Fruit fly (Drosophila melanogaster) whole organism, adult: ENCODE measurements around the gene pins.

Source experiments
- CG11617 ChIP-seq: fragments of 200-800 bp; sonication (Bioruptor generic); optimal IDR thresholded peaks from 2 replicates; lab custom pipeline; 2017; ENCODE audit warnings: mild to moderate bottlenecking, missing biosample characterization, missing genetic modification reagents, missing genetic modification characterization
- CG12768 ChIP-seq: fragments of 200-800 bp; sonication (Bioruptor generic); optimal IDR thresholded peaks from 2 replicates; lab custom pipeline; 2017; ENCODE audit warnings: missing biosample characterization, missing genetic modification characterization, mild to moderate bottlenecking, moderate library complexity, missing genetic modification reagents
- CG14711 ChIP-seq: fragments of 200-800 bp; sonication (Bioruptor generic); optimal IDR thresholded peaks from 2 replicates; lab custom pipeline; 2018; ENCODE audit warnings: missing biosample characterization, mild to moderate bottlenecking, missing genetic modification characterization, moderate library complexity
- CG1620 ChIP-seq: fragments of 200-800 bp; sonication (Bioruptor generic); optimal IDR thresholded peaks from 2 replicates; lab custom pipeline; 2016; ENCODE audit warnings: missing biosample characterization, missing genetic modification characterization
- CG33017 ChIP-seq: fragments of 200-800 bp; sonication (Bioruptor generic); optimal IDR thresholded peaks from 2 replicates; lab custom pipeline; 2018; ENCODE audit warnings: missing biosample characterization, mild to moderate bottlenecking, missing genetic modification characterization, moderate library complexity
- CG5204 ChIP-seq: fragments of 200-800 bp; sonication (Bioruptor generic); optimal IDR thresholded peaks from 2 replicates; lab custom pipeline; 2016; ENCODE audit warnings: missing biosample characterization, missing genetic modification characterization
- CG7045 ChIP-seq: fragments of 200-800 bp; sonication (Bioruptor generic); optimal IDR thresholded peaks from 2 replicates; lab custom pipeline; 2017; ENCODE audit warnings: missing biosample characterization, mild to moderate bottlenecking, missing genetic modification characterization
- CG7101 ChIP-seq: fragments of 200-800 bp; sonication (Bioruptor generic); optimal IDR thresholded peaks from 2 replicates; lab custom pipeline; 2018; ENCODE audit warnings: missing biosample characterization, mild to moderate bottlenecking, missing genetic modification characterization, moderate library complexity
- Clk ChIP-seq: fragments of 200-800 bp; sonication (Bioruptor generic); optimal IDR thresholded peaks from 2 replicates; lab custom pipeline; 2017; ENCODE audit warnings: missing biosample characterization, missing genetic modification characterization
- Crg-1 ChIP-seq: fragments of 200-800 bp; sonication (Bioruptor generic); optimal IDR thresholded peaks from 2 replicates; lab custom pipeline; 2016; ENCODE audit warnings: missing biosample characterization, missing genetic modification characterization
- Hr96 ChIP-seq: fragments of 200-800 bp; sonication (Bioruptor generic); optimal IDR thresholded peaks from 2 replicates; lab custom pipeline; 2016; ENCODE audit warnings: missing biosample characterization, missing genetic modification characterization
- Mnt ChIP-seq: fragments of 200-800 bp; sonication (Bioruptor generic); optimal IDR thresholded peaks from 2 replicates; lab custom pipeline; 2016; ENCODE audit warnings: missing biosample characterization, mild to moderate bottlenecking, missing genetic modification characterization
- bab1 ChIP-seq: fragments of 200-800 bp; sonication (Bioruptor generic); optimal IDR thresholded peaks from 3 replicates; lab custom pipeline; 2019; ENCODE audit warnings: missing biosample characterization, mild to moderate bottlenecking, missing genetic modification characterization, moderate library complexity
- cic ChIP-seq: fragments of 200-800 bp; sonication (Bioruptor generic); optimal IDR thresholded peaks from 2 replicates; lab custom pipeline; 2017; ENCODE audit warnings: missing biosample characterization, mild to moderate bottlenecking, missing genetic modification characterization, moderate library complexity
- cnc ChIP-seq, 2 experiments: fragments of >200 bp; optimal IDR thresholded peaks; 2 replicates each; lab custom pipeline; 2017
- kay ChIP-seq: fragments of 200-800 bp; sonication (Bioruptor generic); peaks from one replicate; lab custom pipeline; 2016; ENCODE audit warnings: missing biosample characterization, missing genetic modification characterization, borderline replicate concordance
- ovo ChIP-seq: fragments of 200-800 bp; sonication (Bioruptor generic); optimal IDR thresholded peaks from 2 replicates; lab custom pipeline; 2016; ENCODE audit warnings: missing biosample characterization, missing genetic modification characterization
- pad ChIP-seq: fragments of 200-800 bp; sonication (Bioruptor generic); optimal IDR thresholded peaks from 3 replicates; lab custom pipeline; 2017; ENCODE audit warnings: missing biosample characterization, missing genetic modification characterization, mild to moderate bottlenecking, moderate library complexity, missing genetic modification reagents
- tj ChIP-seq: fragments of 200-800 bp; sonication (Bioruptor generic); optimal IDR thresholded peaks from 3 replicates; lab custom pipeline; 2017; ENCODE audit warnings: missing biosample characterization, mild to moderate bottlenecking, missing genetic modification characterization, moderate library complexity
- toe ChIP-seq: fragments of 200-800 bp; sonication (Bioruptor generic); optimal IDR thresholded peaks from 2 replicates; lab custom pipeline; 2016; ENCODE audit warnings: missing biosample characterization, missing genetic modification characterization

The pins gene

dm6 chr3R:27593174-27593573, 10.5 kb downstream of the pins start:
- no peak for TF ChIP-seq kay
- no peak for TF ChIP-seq cic (GFP tag; lab: Kevin White, UChicago)
- no peak for TF ChIP-seq CG7101 (tag; lab: Kevin White, UChicago)

dm6 chr3R:27593580-27594187, 11.0 kb downstream of the pins start:
- TF ChIP-seq Clk = no peak
- no peak for TF ChIP-seq kay
- TF ChIP-seq Crg-1 (GFP tag; lab: Kevin White, UChicago) = no peak
- TF ChIP-seq CG7101 (tag; lab: Kevin White, UChicago) = no peak
- no peak for TF ChIP-seq CG5204
- TF ChIP-seq CG1620 (GFP tag; lab: Kevin White, UChicago) = no peak
- no peak for TF ChIP-seq CG11617
- TF ChIP-seq Mnt (GFP tag; lab: Kevin White, UChicago) = no peak
- no peak for TF ChIP-seq CG33017 (tag; lab: Kevin White, UChicago)
- no peak for TF ChIP-seq toe (GFP tag; lab: Kevin White, UChicago)
- TF ChIP-seq pad = no peak
- no peak for TF ChIP-seq cnc (optimal IDR thresholded peaks at IDR 0.05; lab: Kevin White, UChicago)
- no peak for TF ChIP-seq CG12768
- no peak for TF ChIP-seq CG14711 (tag; lab: Kevin White, UChicago)

- TF ChIP-seq CG14711 (tag; lab: Kevin White, UChicago) (no peak), CG7045 (GFP tag; lab: Kevin White, UChicago) (no peak), CG1620 (GFP tag; lab: Kevin White, UChicago) (no peak), pad (no peak)
These were observed 13.3 kb downstream of the pins start, which contains the start of gene CG5639 for dm6 chr3R:27595979-27596378. CG5639 (minus strand) TSS chr3R:27596130.

- TF ChIP-seq CG33017 (tag; lab: Kevin White, UChicago) = no peak
- TF ChIP-seq cic (GFP tag; lab: Kevin White, UChicago) = no peak
- TF ChIP-seq Mnt (GFP tag; lab: Kevin White, UChicago) = no peak
- TF ChIP-seq ovo = no peak
- TF ChIP-seq CG14711 (tag; lab: Kevin White, UChicago) = no peak
- TF ChIP-seq CG1620 (GFP tag; lab: Kevin White, UChicago) = no peak
- TF ChIP-seq CG12768 = no peak
- no peak for TF ChIP-seq Clk
- TF ChIP-seq CG7101 (tag; lab: Kevin White, UChicago) = no peak
- no peak for TF ChIP-seq CG5204
- no peak for TF ChIP-seq kay
- TF ChIP-seq tj (GFP tag; lab: Kevin White, UChicago) = no peak
- no peak for TF ChIP-seq Hr96 (GFP tag; lab: Kevin White, UChicago)
- no peak for TF ChIP-seq CG11617
- TF ChIP-seq toe (GFP tag; lab: Kevin White, UChicago) = no peak
These were observed 14.6 kb downstream of the pins start for dm6 chr3R:27597258-27597657.

dm6 chr3R:27603671-27604070, 21.0 kb downstream of the pins start:
- no peak for TF ChIP-seq CG14711 (tag; lab: Kevin White, UChicago)
- no peak for TF ChIP-seq tj (GFP tag; lab: Kevin White, UChicago)
- TF ChIP-seq CG7045 (GFP tag; lab: Kevin White, UChicago) = no peak
- TF ChIP-seq pad = peak; percentile 65
- no peak for TF ChIP-seq bab1 (GFP tag; lab: Kevin White, UChicago)
- TF ChIP-seq CG12768 = peak; percentile 18
- no peak for TF ChIP-seq CG1620 (GFP tag; lab: Kevin White, UChicago)
- TF ChIP-seq cic (GFP tag; lab: Kevin White, UChicago) = no peak

DNA sequence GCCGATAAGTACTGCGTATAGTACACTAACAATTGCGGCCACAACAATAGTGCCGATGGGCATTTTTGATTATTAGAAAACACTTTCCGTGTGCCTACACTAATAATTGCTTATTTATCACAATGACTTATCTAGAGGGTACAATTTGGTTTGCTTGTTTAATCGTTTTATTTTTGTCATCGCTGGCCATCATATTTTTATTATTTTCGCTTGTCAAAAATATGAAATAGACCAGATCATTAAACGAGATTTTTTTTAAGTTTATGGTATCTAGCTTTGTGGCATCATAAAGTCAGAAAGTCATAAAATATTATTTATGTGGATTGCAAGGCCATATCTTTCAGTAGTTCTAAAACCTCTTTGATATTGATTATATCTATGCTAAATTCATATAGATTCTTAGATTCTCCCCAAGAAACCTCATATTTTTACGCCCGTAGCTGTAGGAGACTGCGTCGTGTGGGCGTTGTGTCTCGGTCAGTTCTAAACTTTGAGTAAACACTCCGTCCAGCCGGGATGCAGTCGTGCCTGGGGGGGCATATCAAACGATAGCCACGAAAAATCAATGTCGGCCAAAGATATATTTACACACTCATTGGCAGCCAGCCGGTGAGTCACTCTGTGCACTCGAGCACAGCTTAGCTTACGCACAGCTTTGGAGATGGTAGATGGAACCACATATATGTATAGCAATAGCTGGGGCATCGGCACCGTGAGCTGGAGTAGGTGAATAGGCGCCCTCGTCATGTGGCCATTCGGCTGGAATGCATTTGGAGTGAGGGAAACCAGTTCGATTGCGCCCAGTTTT, 22.2 kb downstream of the pins start:
- no peak for TF ChIP-seq cnc (optimal IDR thresholded peaks at IDR 0.05; lab: Kevin White, UChicago)
- peak; percentile 24 for TF ChIP-seq pad
- TF ChIP-seq CG1620 (GFP tag; lab: Kevin White, UChicago) = no peak
- TF ChIP-seq CG7045 (GFP tag; lab: Kevin White, UChicago) = peak; percentile 81
- TF ChIP-seq Crg-1 (GFP tag; lab: Kevin White, UChicago) = no peak
- peak; percentile 37 for TF ChIP-seq Mnt (GFP tag; lab: Kevin White, UChicago)
- TF ChIP-seq toe (GFP tag; lab: Kevin White, UChicago) = peak; percentile 75
- peak; percentile 47 for TF ChIP-seq Clk
- peak; percentile 93 for TF ChIP-seq kay
- TF ChIP-seq cic (GFP tag; lab: Kevin White, UChicago) = peak; percentile 41
- TF ChIP-seq ovo = no peak
- peak; percentile 62 for TF ChIP-seq CG33017 (tag; lab: Kevin White, UChicago)
- TF ChIP-seq CG7101 (tag; lab: Kevin White, UChicago) = peak; percentile 59
- TF ChIP-seq Hr96 (GFP tag; lab: Kevin White, UChicago) = peak; percentile 57
- no peak for TF ChIP-seq bab1 (GFP tag; lab: Kevin White, UChicago)
- TF ChIP-seq CG11617 = peak; percentile 76
- TF ChIP-seq CG5204 = peak; percentile 66
- peak; percentile 76 for TF ChIP-seq CG12768
- peak; percentile 34 for TF ChIP-seq tj (GFP tag; lab: Kevin White, UChicago)
- peak; percentile 40 for TF ChIP-seq CG14711 (tag; lab: Kevin White, UChicago)
